Fruit fly (Drosophila melanogaster): ENCODE data around the gene CG40470.

The CG40470 gene

dm6 chr3L:23986310-23986709 lies at the start of gene CG40470:
Gene CG40470 (minus strand): TSS chr3L:23986410.
- no peak for TF ChIP-seq noc (tag; optimal IDR thresholded peaks at IDR 0.05)

- no peak for TF ChIP-seq noc (tag; optimal IDR thresholded peaks at IDR 0.05)
These were observed 43.6 kb upstream of the CG40470 start for dm6 chr3L:24029774-24030173.

dm6 chr3L:24028211-24028900 lies 42.1 kb upstream of the CG40470 start, which contains the start of gene CG40045:
Gene CG40045 (plus strand): TSS chr3L:24028515.
- TF ChIP-seq noc (tag; optimal IDR thresholded peaks at IDR 0.05) = no peak
